Worm (Caenorhabditis elegans): ENCODE measurements around the gene F43C1.7.

Gene F43C1.7

DNA sequence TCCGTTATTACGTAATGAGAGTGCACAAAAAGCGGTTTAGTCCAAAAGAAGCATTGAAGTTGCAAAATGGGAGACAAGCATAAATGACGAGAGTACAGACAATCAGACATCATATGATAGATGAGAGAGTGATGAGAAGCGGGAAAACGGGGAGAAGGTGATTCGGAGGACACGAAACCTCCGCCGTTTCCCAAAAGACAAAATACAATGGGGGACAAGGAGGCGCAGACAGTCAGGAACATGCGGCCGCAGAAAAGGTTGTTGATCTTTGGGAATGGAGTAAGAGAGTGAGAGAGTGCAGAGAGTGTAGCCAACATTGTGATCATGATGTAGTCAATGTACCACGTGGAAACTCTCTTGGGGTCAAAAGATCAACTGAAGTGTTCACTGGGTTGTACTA is 4.7 kb downstream of the F43C1.7 start (continued):
- TF ChIP-seq egl-44 (GFP tag; IDR thresholded peaks at IDR 0.05): peak; percentile 72; the same call in 1 of the 2 replicates
- no peak for TF ChIP-seq ccch-3 (GFP tag; optimal IDR thresholded peaks at IDR 0.05)
- TF ChIP-seq ama-1 (optimal IDR thresholded peaks at IDR 0.05): no peak
- no peak for TF ChIP-seq ama-1 (GFP tag; optimal IDR thresholded peaks at IDR 0.05)
- peak; percentile 93 for TF ChIP-seq nhr-80 (tag; optimal IDR thresholded peaks at IDR 0.05)
- TF ChIP-seq ztf-26 (tag; optimal IDR thresholded peaks at IDR 0.05): peak; percentile 87
- no peak for TF ChIP-seq T26A5.8 (tag; optimal IDR thresholded peaks at IDR 0.05)
- TF ChIP-seq madf-8 (GFP tag; conservative IDR thresholded peaks at IDR 0.05): no peak
- TF ChIP-seq Y67H2A.10 (GFP tag; conservative IDR thresholded peaks at IDR 0.05): no peak
- TF ChIP-seq ceh-58 (GFP tag; IDR thresholded peaks at IDR 0.05): no peak
- TF ChIP-seq egrh-3 (GFP tag; IDR thresholded peaks at IDR 0.05): peak; percentile 34; the same call in 1 of the 2 replicates
- peak; percentile 88 for TF ChIP-seq K12H6.12 (tag; optimal IDR thresholded peaks at IDR 0.05)
- TF ChIP-seq hlh-12 (tag; optimal IDR thresholded peaks at IDR 0.05): no peak

DNA sequence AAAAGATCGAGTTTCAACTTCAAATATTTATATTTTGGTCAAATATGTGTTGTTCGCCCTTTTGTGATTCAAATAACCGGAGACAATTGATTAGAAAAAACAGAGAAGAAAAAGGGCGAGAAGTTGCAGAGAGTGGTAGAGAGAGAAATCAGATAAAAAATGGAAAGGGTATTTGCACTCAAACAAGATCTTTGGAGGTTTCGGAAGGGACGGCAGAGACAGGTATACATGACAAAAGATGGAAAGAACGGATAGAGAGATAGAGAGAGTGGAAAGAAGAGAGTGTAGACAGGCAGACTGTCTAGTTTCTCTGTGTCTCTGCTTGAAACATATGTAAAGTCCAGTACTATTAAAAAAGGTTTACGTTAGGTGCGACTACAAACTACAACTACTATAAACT is 6.2 kb downstream of the F43C1.7 start:
- TF ChIP-seq mes-4 (tag; optimal IDR thresholded peaks at IDR 0.05): no peak
- TF ChIP-seq ztf-18 (tag; optimal IDR thresholded peaks at IDR 0.05): no peak
- no peak for TF ChIP-seq ceh-100 (GFP tag; IDR thresholded peaks at IDR 0.05)
- TF ChIP-seq aptf-2 (GFP tag; conservative IDR thresholded peaks at IDR 0.05): no peak
- peak; percentile 25; the same call in 1 of the 2 replicates for TF ChIP-seq hmg-1.2 (GFP tag; IDR thresholded peaks at IDR 0.05)
- no peak for TF ChIP-seq zim-3 (tag; optimal IDR thresholded peaks at IDR 0.05)
- TF ChIP-seq let-607 (tag; optimal IDR thresholded peaks at IDR 0.05): no peak
- TF ChIP-seq dox-1 (GFP tag; IDR thresholded peaks at IDR 0.05): no peak
- no peak for TF ChIP-seq athp-1 (tag; optimal IDR thresholded peaks at IDR 0.05)
- TF ChIP-seq T07F8.4 (tag; optimal IDR thresholded peaks at IDR 0.05): no peak
- TF ChIP-seq lin-40 (tag; optimal IDR thresholded peaks at IDR 0.05): peak; percentile 25
- no peak for TF ChIP-seq Y56A3A.18 (GFP tag; IDR thresholded peaks at IDR 0.05)

DNA sequence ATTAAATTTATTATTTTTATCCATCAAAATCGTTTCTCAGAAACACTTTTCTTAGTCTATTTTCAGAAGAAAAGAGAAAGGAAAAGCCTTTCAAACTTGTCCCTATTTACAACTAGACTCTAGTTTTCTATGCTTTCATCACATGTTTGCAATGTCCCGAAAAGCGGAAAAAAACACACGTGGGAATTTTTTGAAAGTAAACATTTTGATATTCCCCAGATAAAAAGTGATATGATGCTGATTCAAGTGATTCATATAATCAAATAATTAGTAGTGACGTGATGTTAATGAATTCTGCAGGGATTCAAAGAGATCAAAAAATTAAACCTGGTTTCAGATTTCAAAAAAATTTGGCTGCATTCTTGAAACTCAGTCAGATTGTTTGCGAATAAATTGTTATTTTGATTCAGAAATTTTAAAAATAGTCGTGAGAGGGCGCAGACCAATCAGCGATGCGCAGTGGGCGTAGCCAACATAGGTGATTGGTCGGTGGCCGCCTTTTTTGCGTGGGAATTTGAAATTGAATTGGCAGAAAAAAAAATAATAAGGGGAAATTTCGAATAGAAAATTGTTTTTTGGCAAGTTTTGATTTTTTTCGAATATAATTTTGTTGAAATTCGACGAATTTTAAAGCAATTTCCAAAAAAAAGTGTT is 7.6 kb downstream of the F43C1.7 start:
- TF ChIP-seq nfyb-1 (GFP tag; IDR thresholded peaks at IDR 0.05): 0 out of 2 replicates have a peak, but pooled peaks have one; percentile 39
- TF ChIP-seq T26A5.8 (tag; optimal IDR thresholded peaks at IDR 0.05): no peak

DNA sequence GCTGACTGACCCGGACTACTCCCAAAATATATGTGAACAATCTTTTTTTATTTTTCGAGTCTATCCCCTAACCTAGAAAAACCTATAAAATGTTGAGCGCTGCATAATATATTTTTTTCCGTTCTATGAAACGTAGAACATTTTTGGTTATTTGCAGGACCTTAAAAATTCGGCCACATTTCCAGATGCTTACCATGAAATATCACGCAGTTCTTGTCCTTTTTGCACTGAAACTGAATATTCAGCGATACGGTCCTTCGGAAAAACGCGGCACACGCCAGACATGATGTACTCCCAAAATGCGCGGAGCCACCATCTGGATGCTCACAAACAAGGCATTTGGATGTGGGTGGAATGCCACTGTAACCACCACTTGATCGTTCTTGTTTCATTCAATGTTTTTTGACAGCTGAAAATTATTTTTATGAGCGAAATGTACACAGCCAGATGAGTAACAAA is 9.5 kb downstream of the F43C1.7 start, which contains the start of gene nhr-20:
nhr-20 (minus strand) TSS at position 409 of the 459 bp plus-strand sequence.
- TF ChIP-seq unc-62 (GFP tag; optimal IDR thresholded peaks at IDR 0.05) (no peak), hsf-1 (GFP tag; IDR thresholded peaks at IDR 0.05) (no peak), aptf-3 (GFP tag; IDR thresholded peaks at IDR 0.05) (no peak), hrde-1 (tag; optimal IDR thresholded peaks at IDR 0.05; ENCODE audit: borderline replicate concordance) (no peak), nhr-80 (tag; optimal IDR thresholded peaks at IDR 0.05) (no peak), B0336.3 (GFP tag; IDR thresholded peaks at IDR 0.05) (no peak), ekl-4 (GFP tag; IDR thresholded peaks at IDR 0.05) (no peak), dox-1 (GFP tag; IDR thresholded peaks at IDR 0.05) (no peak), dpl-1 (GFP tag; optimal IDR thresholded peaks at IDR 0.05) (no peak)

DNA sequence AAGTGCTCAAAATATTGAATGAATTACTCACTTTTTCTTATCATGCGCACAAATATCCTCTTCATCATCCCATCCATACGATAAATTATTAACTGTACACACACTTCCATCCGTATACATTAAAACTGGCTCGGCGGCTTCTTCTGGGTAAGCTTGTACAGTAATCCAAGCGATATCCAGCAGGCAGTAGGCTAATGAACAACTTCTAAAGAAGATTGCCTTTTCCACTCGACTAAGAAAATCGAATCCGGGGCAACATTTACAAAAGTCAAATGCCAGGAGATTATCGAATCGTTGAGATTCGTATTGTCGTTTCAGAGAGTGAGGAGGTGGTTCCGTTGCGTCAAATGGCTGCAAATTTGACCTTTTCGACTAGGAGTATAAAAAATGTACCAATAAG is 11.0 kb downstream of the F43C1.7 start:
- no peak for TF ChIP-seq rcor-1 (GFP tag; IDR thresholded peaks at IDR 0.05)
